Worm (Caenorhabditis elegans): ENCODE measurements around the gene agl-1.

The agl-1 gene

DNA sequence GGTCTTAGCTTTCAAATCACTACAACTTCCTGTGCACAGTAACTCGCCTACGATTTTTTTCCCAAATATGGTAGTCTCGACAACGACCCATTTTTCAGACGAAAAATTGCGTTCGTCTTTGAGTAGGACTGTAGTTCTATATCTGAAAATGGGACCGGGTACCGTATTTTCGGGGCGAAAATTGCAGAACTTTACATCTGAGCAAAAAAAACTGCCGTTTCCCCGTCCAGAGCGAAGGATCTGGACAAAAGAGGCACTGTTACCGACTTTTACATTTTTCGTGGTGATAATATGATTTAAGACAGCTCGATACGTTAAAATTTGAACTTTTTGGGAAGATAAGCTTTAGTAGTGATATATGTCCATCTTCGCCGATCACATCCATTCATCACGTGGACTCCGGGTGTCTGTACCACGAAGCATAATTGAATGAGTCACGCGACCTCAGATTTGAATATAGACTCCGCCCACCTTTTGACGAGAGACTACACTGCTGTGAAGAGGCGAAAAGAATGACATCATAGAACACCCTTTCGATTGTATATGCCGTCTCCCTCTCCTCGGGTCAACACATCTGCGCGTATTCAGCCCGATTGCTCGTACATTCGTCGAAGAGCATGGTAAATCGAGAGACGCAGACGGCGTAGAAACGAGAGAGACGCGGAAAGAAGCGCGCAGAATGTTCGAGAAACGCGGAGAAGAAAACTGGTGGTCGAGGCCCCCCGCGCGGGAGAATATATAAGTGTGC is 47.0 kb upstream of the agl-1 start (continued):
- no peak for TF ChIP-seq nhr-237 (tag; optimal IDR thresholded peaks at IDR 0.05)
- peak; percentile 47 for TF ChIP-seq lin-39 (tag; optimal IDR thresholded peaks at IDR 0.05)
- peak; percentile 81 for TF ChIP-seq nhr-47 (tag; optimal IDR thresholded peaks at IDR 0.05)
- TF ChIP-seq unc-30 (tag; optimal IDR thresholded peaks at IDR 0.05) = no peak
- no peak for TF ChIP-seq C34B4.2 (tag; optimal IDR thresholded peaks at IDR 0.05)
- peak; percentile 80 for TF ChIP-seq snu-23 (GFP tag; optimal IDR thresholded peaks at IDR 0.05)
- no peak for TF ChIP-seq hpl-2 (GFP tag; optimal IDR thresholded peaks at IDR 0.05)
- TF ChIP-seq unc-130 (tag; optimal IDR thresholded peaks at IDR 0.05) = no peak
- TF ChIP-seq blmp-1 (tag; optimal IDR thresholded peaks at IDR 0.05) = peak; percentile 92
- peak; percentile 63 for TF ChIP-seq aha-1 (tag; optimal IDR thresholded peaks at IDR 0.05)
- TF ChIP-seq efl-1 (optimal IDR thresholded peaks at IDR 0.05) = peak; percentile 65 to 72
- peak; percentile 26 to 61 for TF ChIP-seq efl-1 (GFP tag; optimal IDR thresholded peaks at IDR 0.05 in 1 of 2)
- no peak for TF ChIP-seq ceh-63 (GFP tag; optimal IDR thresholded peaks at IDR 0.05)
- TF ChIP-seq tbx-2 (tag; optimal IDR thresholded peaks at IDR 0.05) = peak; percentile 75
- no peak for TF ChIP-seq ama-1 (optimal IDR thresholded peaks at IDR 0.05)
- no peak for TF ChIP-seq Y116A8C.19 (tag; optimal IDR thresholded peaks at IDR 0.05; ENCODE audit: borderline replicate concordance)
- TF ChIP-seq nhr-84 (tag; optimal IDR thresholded peaks at IDR 0.05) = no peak
- no peak for TF ChIP-seq pag-3 (tag; optimal IDR thresholded peaks at IDR 0.05; ENCODE audit: borderline replicate concordance, insufficient read depth)
- TF ChIP-seq C16A3.4 (tag; optimal IDR thresholded peaks at IDR 0.05) = peak; percentile 37
- TF ChIP-seq skn-1 (tag; optimal IDR thresholded peaks at IDR 0.05) = peak; percentile 25
- peak; percentile 70 for TF ChIP-seq grh-1 (GFP tag; IDR thresholded peaks at IDR 0.05)
- TF ChIP-seq isw-1 (GFP tag; IDR thresholded peaks at IDR 0.05) = peak; percentile 20; the same call in 1 of the 2 replicates
- TF ChIP-seq lin-13 (GFP tag; optimal IDR thresholded peaks at IDR 0.05) = peak; percentile 26
- TF ChIP-seq tlp-1 (tag; optimal IDR thresholded peaks at IDR 0.05) = no peak
- TF ChIP-seq nhr-71 (tag; optimal IDR thresholded peaks at IDR 0.05) = peak; percentile 90
- no peak for TF ChIP-seq alr-1 (tag; optimal IDR thresholded peaks at IDR 0.05; ENCODE audit: borderline replicate concordance)
- TF ChIP-seq ztf-11 (tag; optimal IDR thresholded peaks at IDR 0.05) = peak in 1 of 2 experiments; percentile 96
- no peak for TF ChIP-seq lin-15B (tag; optimal IDR thresholded peaks at IDR 0.05)
- no peak for TF ChIP-seq vab-15 (tag; optimal IDR thresholded peaks at IDR 0.05)
- TF ChIP-seq zip-4 (GFP tag; optimal IDR thresholded peaks at IDR 0.05) = peak; percentile 17
- TF ChIP-seq ces-1 (GFP tag; optimal IDR thresholded peaks at IDR 0.05) = no peak
- peak; percentile 82 for TF ChIP-seq nhr-90 (tag; optimal IDR thresholded peaks at IDR 0.05; ENCODE audit: poor library complexity)
- peak; percentile 41 to 63 for TF ChIP-seq lin-35 (GFP tag; optimal IDR thresholded peaks at IDR 0.05)
- peak; percentile 88 for TF ChIP-seq lin-14 (GFP tag; optimal IDR thresholded peaks at IDR 0.05)
- TF ChIP-seq irx-1 (tag; optimal IDR thresholded peaks at IDR 0.05) = peak; percentile 41
- TF ChIP-seq lsy-2 (tag; optimal IDR thresholded peaks at IDR 0.05) = peak; percentile 61 to 67
- TF ChIP-seq F16B12.6 (tag; optimal IDR thresholded peaks at IDR 0.05) = no peak
- peak; percentile 91 for TF ChIP-seq ztf-4 (tag; optimal IDR thresholded peaks at IDR 0.05)
- no peak for TF ChIP-seq pqm-1 (tag; optimal IDR thresholded peaks at IDR 0.05)
- TF ChIP-seq snpc-4 (tag; optimal IDR thresholded peaks at IDR 0.05) = peak; percentile 21
- TF ChIP-seq hlh-4 (tag; optimal IDR thresholded peaks at IDR 0.05) = no peak
- TF ChIP-seq nhr-20 (tag; optimal IDR thresholded peaks at IDR 0.05) = peak; percentile 82
- no peak for TF ChIP-seq fkh-4 (tag; optimal IDR thresholded peaks at IDR 0.05; ENCODE audit: borderline replicate concordance)
- no peak for TF ChIP-seq ceh-90 (tag; optimal IDR thresholded peaks at IDR 0.05)
- peak; percentile 68 for TF ChIP-seq xbp-1 (tag; optimal IDR thresholded peaks at IDR 0.05)
- TF ChIP-seq pax-3 (tag; optimal IDR thresholded peaks at IDR 0.05) = peak; percentile 19
- TF ChIP-seq mdl-1 (tag; optimal IDR thresholded peaks at IDR 0.05) = peak in 1 of 2 experiments; percentile 67
- peak; percentile 85 for TF ChIP-seq unc-86 (tag; optimal IDR thresholded peaks at IDR 0.05)
- peak; percentile 36 to 61 (median 60) for TF ChIP-seq dpl-1 (GFP tag; optimal IDR thresholded peaks at IDR 0.05)
- peak; percentile 68 for TF ChIP-seq ceh-8 (GFP tag; optimal IDR thresholded peaks at IDR 0.05)
- no peak for TF ChIP-seq aly-2 (tag; optimal IDR thresholded peaks at IDR 0.05)
- peak; percentile 1 to 31 (median 14) for TF ChIP-seq ceh-82 (tag; optimal IDR thresholded peaks at IDR 0.05)

Data from whole organism, L1 larva.